Fruit fly (Drosophila melanogaster) whole organism, embryonic: ENCODE measurements around the gene Hip14.

ENCODE experiments used
- Ada2b ChIP-seq: fragments of 200-800 bp; sonication (Bioruptor generic); IDR thresholded peaks from 2 replicates; pipeline ENCODE4 v1.3.6; 2022; ENCODE audit warnings: missing biosample characterization, missing genetic modification characterization
- Bdp1 ChIP-seq: fragments of 200-800 bp; sonication (Bioruptor generic); optimal IDR thresholded peaks from 3 replicates; lab custom pipeline; 2016; ENCODE audit warnings: missing biosample characterization, missing genetic modification characterization
- CG10209 ChIP-seq: fragments of 200-800 bp; sonication (Bioruptor generic); optimal IDR thresholded peaks from 3 replicates; lab custom pipeline; 2017; ENCODE audit warnings: missing biosample characterization, mild to moderate bottlenecking, missing genetic modification characterization, missing genetic modification reagents
- CG10267 ChIP-seq: fragments of 200-800 bp; sonication (Bioruptor generic); optimal IDR thresholded peaks from 2 replicates; lab custom pipeline; 2018; ENCODE audit warnings: missing biosample characterization, mild to moderate bottlenecking, missing genetic modification characterization, moderate library complexity
- CG11093 ChIP-seq: fragments of 200-800 bp; sonication (Bioruptor generic); IDR thresholded peaks from 3 replicates; pipeline ENCODE4 v1.3.6; 2022; ENCODE audit warnings: missing biosample characterization, missing genetic modification characterization
- CG11456 ChIP-seq: fragments of 200-800 bp; sonication (Bioruptor generic); IDR thresholded peaks from 3 replicates; pipeline ENCODE4 v1.3.6; 2022; ENCODE audit warnings: missing biosample characterization, missing genetic modification characterization
- CG13287 ChIP-seq: fragments of 200-800 bp; sonication (Bioruptor generic); IDR thresholded peaks from 2 replicates; pipeline ENCODE4 v1.3.6; 2022; ENCODE audit warnings: missing biosample characterization, missing genetic modification characterization; ENCODE audit not compliant: partially characterized antibody
- CG14050 ChIP-seq: fragments of 200-800 bp; sonication (Bioruptor generic); IDR thresholded peaks from 3 replicates; pipeline ENCODE4 v1.3.6; 2022; ENCODE audit warnings: missing biosample characterization, missing genetic modification characterization
- CG15479 ChIP-seq: fragments of 200-800 bp; sonication (Bioruptor generic); optimal IDR thresholded peaks from 3 replicates; lab custom pipeline; 2019; ENCODE audit warnings: missing biosample characterization, mild to moderate bottlenecking, missing genetic modification characterization, moderate library complexity
- CG16779 ChIP-seq: fragments of 200-800 bp; sonication (Bioruptor generic); IDR thresholded peaks from 2 replicates; pipeline ENCODE4 v1.3.6; 2022; ENCODE audit warnings: missing biosample characterization, missing genetic modification characterization
- CG17328 ChIP-seq: fragments of 200-800 bp; sonication (Bioruptor generic); IDR thresholded peaks from 2 replicates; pipeline ENCODE4 v1.3.6; 2022; ENCODE audit warnings: missing biosample characterization, missing genetic modification characterization
- CG2889 ChIP-seq: fragments of 200-800 bp; sonication (Bioruptor generic); IDR thresholded peaks from 3 replicates; pipeline ENCODE4 v1.3.6; 2022; ENCODE audit warnings: missing biosample characterization, missing genetic modification characterization
- CG30020 ChIP-seq: fragments of 200-800 bp; optimal IDR thresholded peaks from 2 replicates; lab custom pipeline; 2019; ENCODE audit warnings: missing biosample characterization, mild to moderate bottlenecking, missing genetic modification characterization, moderate library complexity
- CG31224 ChIP-seq: fragments of 200-800 bp; sonication (Bioruptor generic); IDR thresholded peaks from 2 replicates; pipeline ENCODE4 v1.3.6; 2022; ENCODE audit warnings: missing biosample characterization, missing genetic modification characterization
- CG32532 ChIP-seq: fragments of 200-800 bp; sonication (Bioruptor generic); IDR thresholded peaks from 2 replicates; pipeline ENCODE4 v1.3.6; 2022; ENCODE audit warnings: missing biosample characterization, missing genetic modification characterization
- CG42726 ChIP-seq: fragments of 200-800 bp; sonication (Bioruptor generic); IDR thresholded peaks from 2 replicates; pipeline ENCODE4 v1.3.6; 2022; ENCODE audit warnings: missing biosample characterization, missing genetic modification characterization; ENCODE audit not compliant: partially characterized antibody
- CG4707 ChIP-seq: fragments of 200-800 bp; sonication (Bioruptor generic); optimal IDR thresholded peaks from 2 replicates; lab custom pipeline; 2018; ENCODE audit warnings: missing biosample characterization, mild to moderate bottlenecking, missing genetic modification characterization, moderate library complexity
- CG4820 ChIP-seq: fragments of 200-800 bp; sonication (Bioruptor generic); optimal IDR thresholded peaks from 3 replicates; lab custom pipeline; 2016; ENCODE audit warnings: missing biosample characterization, missing genetic modification characterization
- CG7963 ChIP-seq: fragments of 200-800 bp; sonication (Bioruptor generic); IDR thresholded peaks from 3 replicates; pipeline ENCODE4 v1.3.6; 2022; ENCODE audit warnings: missing biosample characterization, missing genetic modification characterization; ENCODE audit not compliant: partially characterized antibody
- CG8388 ChIP-seq: fragments of 200-800 bp; sonication (Bioruptor generic); optimal IDR thresholded peaks from 2 replicates; lab custom pipeline; 2019; ENCODE audit warnings: missing biosample characterization, mild to moderate bottlenecking, missing genetic modification characterization, moderate library complexity
- CG8765 ChIP-seq: fragments of 200-800 bp; sonication (Bioruptor generic); IDR thresholded peaks from 2 replicates; pipeline ENCODE4 v1.3.6; 2022; ENCODE audit warnings: missing biosample characterization, missing genetic modification characterization
- Dfd ChIP-seq, 2 experiments: fragments of >200 bp; optimal IDR thresholded peaks; 2 replicates each; lab custom pipeline; 2017; ENCODE audit warnings: missing biosample characterization in 2 of 2, missing genetic modification characterization in 2 of 2
- Dll ChIP-seq: fragments of 200-800 bp; sonication (Bioruptor generic); IDR thresholded peaks from 4 replicates; pipeline ENCODE4 v1.3.6; 2022; ENCODE audit warnings: missing biosample characterization, missing genetic modification characterization; ENCODE audit not compliant: partially characterized antibody
- Hr51 ChIP-seq, 2 experiments: fragments of 200-800 bp; sonication (Bioruptor generic); optimal IDR thresholded peaks; 2 replicates in 1 of 2; 3 replicates in 1 of 2; lab custom pipeline; 2016 to 2018; ENCODE audit warnings: missing biosample characterization in 2 of 2, missing genetic modification characterization in 2 of 2, mild to moderate bottlenecking in 1 of 2, moderate library complexity in 1 of 2
- Myb ChIP-seq: fragments of 200-800 bp; sonication (Bioruptor generic); optimal IDR thresholded peaks from 2 replicates; lab custom pipeline; 2016; ENCODE audit warnings: missing biosample characterization, missing genetic modification characterization
- NC2α ChIP-seq: fragments of 200-800 bp; sonication (Bioruptor generic); optimal IDR thresholded peaks from 2 replicates; lab custom pipeline; 2016; ENCODE audit warnings: missing biosample characterization, missing genetic modification characterization
- Neu2 ChIP-seq: fragments of 200-800 bp; sonication (Bioruptor generic); optimal IDR thresholded peaks from 3 replicates; lab custom pipeline; 2016; ENCODE audit warnings: missing biosample characterization, missing genetic modification characterization, borderline replicate concordance
- NfI ChIP-seq: fragments of 200-800 bp; sonication (Bioruptor generic); optimal IDR thresholded peaks from 3 replicates; lab custom pipeline; 2018; ENCODE audit warnings: missing biosample characterization, mild to moderate bottlenecking, missing genetic modification characterization, moderate library complexity
- Six4 ChIP-seq: fragments of 200-800 bp; sonication (Bioruptor generic); optimal IDR thresholded peaks from 2 replicates; lab custom pipeline; 2016; ENCODE audit warnings: missing biosample characterization, missing genetic modification characterization
- Sox102F ChIP-seq: fragments of 200-800 bp; sonication (Bioruptor generic); optimal IDR thresholded peaks from 2 replicates; lab custom pipeline; 2018; ENCODE audit warnings: missing biosample characterization, mild to moderate bottlenecking, missing genetic modification characterization, moderate library complexity
- Vsx1 ChIP-seq: fragments of 200-800 bp; sonication (Bioruptor generic); optimal IDR thresholded peaks from 2 replicates; lab custom pipeline; 2017; ENCODE audit warnings: missing biosample characterization, mild to moderate bottlenecking, missing genetic modification characterization, missing genetic modification reagents
- YL-1 ChIP-seq: fragments of 200-800 bp; sonication (Bioruptor generic); optimal IDR thresholded peaks from 3 replicates; lab custom pipeline; 2017; ENCODE audit warnings: missing biosample characterization, mild to moderate bottlenecking, missing genetic modification characterization
- ab ChIP-seq: fragments of 200-800 bp; sonication (Bioruptor generic); optimal IDR thresholded peaks from 2 replicates; lab custom pipeline; 2016; ENCODE audit warnings: missing biosample characterization, missing genetic modification characterization
- aop ChIP-seq: fragments of 200-800 bp; sonication (Bioruptor generic); IDR thresholded peaks from 2 replicates; pipeline ENCODE4 v1.3.6; 2022; ENCODE audit warnings: missing biosample characterization, missing genetic modification characterization
- cg ChIP-seq: fragments of 200-800 bp; sonication (Bioruptor generic); optimal IDR thresholded peaks from 3 replicates; lab custom pipeline; 2019; ENCODE audit warnings: missing biosample characterization, mild to moderate bottlenecking, missing genetic modification characterization, moderate library complexity
- fd64A ChIP-seq: fragments of 200-800 bp; sonication (Bioruptor generic); optimal IDR thresholded peaks from 3 replicates; lab custom pipeline; 2018; ENCODE audit warnings: missing biosample characterization, mild to moderate bottlenecking, missing genetic modification characterization
- fd96Cb ChIP-seq: fragments of 200-800 bp; sonication (Bioruptor generic); optimal IDR thresholded peaks from 2 replicates; lab custom pipeline; 2018; ENCODE audit warnings: missing biosample characterization, mild to moderate bottlenecking, missing genetic modification characterization, moderate library complexity
- hkb ChIP-seq, 2 experiments: fragments of 200-800 bp in 1 of 2; fragments of >200 bp in 1 of 2; sonication (Bioruptor generic) in 1 of 2; IDR thresholded peaks in 1 of 2; optimal IDR thresholded peaks in 1 of 2; 2 replicates each; pipeline versions ENCODE4 v1.3.6 to Lab custom; 2017 to 2022; ENCODE audit warnings: missing biosample characterization in 1 of 2, missing genetic modification characterization in 1 of 2
- ind ChIP-seq: fragments of 200-800 bp; sonication (Bioruptor generic); optimal IDR thresholded peaks from 3 replicates; lab custom pipeline; 2016; ENCODE audit warnings: missing biosample characterization, missing genetic modification characterization
- mam ChIP-seq: fragments of 200-800 bp; sonication (Bioruptor generic); optimal IDR thresholded peaks from 3 replicates; lab custom pipeline; 2016; ENCODE audit warnings: missing biosample characterization, missing genetic modification characterization
- nerfin-2 ChIP-seq: fragments of 200-800 bp; sonication (Bioruptor generic); IDR thresholded peaks from 2 replicates; pipeline ENCODE4 v1.3.6; 2022; ENCODE audit warnings: missing biosample characterization, missing genetic modification characterization; ENCODE audit not compliant: partially characterized antibody
- org-1 ChIP-seq: fragments of 200-800 bp; sonication (Bioruptor generic); optimal IDR thresholded peaks from 2 replicates; lab custom pipeline; 2017; ENCODE audit warnings: missing biosample characterization, missing genetic modification characterization
- pita ChIP-seq: fragments of 200-800 bp; sonication (Bioruptor generic); optimal IDR thresholded peaks from 2 replicates; lab custom pipeline; 2017; ENCODE audit warnings: missing biosample characterization, mild to moderate bottlenecking, missing genetic modification characterization
- sna ChIP-seq: fragments of 200-800 bp; sonication (Bioruptor generic); IDR thresholded peaks from 2 replicates; pipeline ENCODE4 v1.3.6; 2022; ENCODE audit warnings: missing biosample characterization, missing genetic modification characterization; ENCODE audit not compliant: partially characterized antibody
- tap ChIP-seq: fragments of 200-800 bp; optimal IDR thresholded peaks from 3 replicates; lab custom pipeline; 2019; ENCODE audit warnings: missing biosample characterization, mild to moderate bottlenecking, missing genetic modification characterization, moderate library complexity
- trem ChIP-seq: fragments of 200-800 bp; optimal IDR thresholded peaks from 3 replicates; lab custom pipeline; 2019; ENCODE audit warnings: missing biosample characterization, mild to moderate bottlenecking, missing genetic modification characterization, moderate library complexity
- twi ChIP-seq: fragments of 200-800 bp; optimal IDR thresholded peaks from 2 replicates; lab custom pipeline; 2019; ENCODE audit warnings: missing biosample characterization, mild to moderate bottlenecking, missing genetic modification characterization, moderate library complexity
- usp ChIP-seq: fragments of >200 bp; optimal IDR thresholded peaks from 2 replicates; lab custom pipeline; 2017; ENCODE audit warnings: missing biosample characterization, missing genetic modification characterization
- zf30C ChIP-seq: fragments of 200-800 bp; sonication (Bioruptor generic); optimal IDR thresholded peaks from 3 replicates; lab custom pipeline; 2018; ENCODE audit warnings: missing biosample characterization, mild to moderate bottlenecking, missing genetic modification characterization
- zfh2 ChIP-seq: fragments of 200-800 bp; sonication (Bioruptor generic); optimal IDR thresholded peaks from 2 replicates; lab custom pipeline; 2016; ENCODE audit warnings: missing biosample characterization, missing genetic modification characterization

Gene Hip14

DNA sequence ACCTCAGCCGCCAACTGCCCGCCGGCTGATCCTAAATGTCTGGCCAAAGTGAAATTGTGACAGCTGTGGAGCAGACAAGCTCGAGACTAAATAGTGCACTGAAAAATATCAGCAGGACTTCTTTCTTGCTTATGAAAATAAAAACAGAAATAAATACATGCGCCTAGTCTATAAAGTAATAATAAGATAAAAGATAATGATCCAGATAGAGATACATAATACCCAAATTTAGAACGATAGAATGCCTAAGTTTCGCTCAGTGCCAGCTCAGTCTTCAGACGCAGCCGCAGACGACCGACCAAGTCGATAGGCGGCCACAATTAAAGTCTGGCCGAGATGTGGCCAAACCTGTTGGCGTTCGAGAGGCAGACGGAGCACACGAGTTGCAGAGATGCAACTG, 47.2 kb upstream of the Hip14 start (continued):
- TF ChIP-seq zfh2 (no peak), cg (GFP tag; lab: Kevin White, UChicago) (no peak), fd96Cb (peak; percentile 73), Neu2 (no peak), NfI (GFP tag; lab: Kevin White, UChicago) (peak; percentile 45), Bdp1 (GFP tag; lab: Kevin White, UChicago) (no peak), org-1 (GFP tag; lab: Kevin White, UChicago) (peak; percentile 37), Ada2b (GFP tag; lab: Robert Waterston, UW) (peak; percentile 56), CG8765 (GFP tag; lab: Robert Waterston, UW) (no peak), Vsx1 (no peak), CG16779 (GFP tag; lab: Robert Waterston, UW) (no peak), Six4 (GFP tag; lab: Kevin White, UChicago) (peak; percentile 63), pita (GFP tag; lab: Kevin White, UChicago) (no peak), tap (tag; lab: Kevin White, UChicago) (peak; percentile 82), Myb (GFP tag; lab: Kevin White, UChicago) (no peak), CG15479 (GFP tag; lab: Kevin White, UChicago) (no peak), Sox102F (GFP tag; lab: Kevin White, UChicago) (peak; percentile 91), CG32532 (GFP tag; lab: Robert Waterston, UW) (peak; percentile 24; the same call in 1 of the 2 replicates), CG42726 (GFP tag; lab: Robert Waterston, UW) (no peak), CG8388 (GFP tag; lab: Kevin White, UChicago) (peak; percentile 62), fd64A (GFP tag; lab: Kevin White, UChicago) (no peak), YL-1 (GFP tag; lab: Kevin White, UChicago) (no peak), CG31224 (no peak; the same call in 1 of the 2 replicates), CG2889 (GFP tag; lab: Robert Waterston, UW) (0 out of 3 replicates have a peak, but pooled peaks have one; percentile 41), hkb (optimal IDR thresholded peaks at IDR 0.05; lab: Kevin White, UChicago) (no peak), hkb (GFP tag; IDR thresholded peaks at IDR 0.05; lab: Robert Waterston, UW) (no peak; the same call in 1 of the 2 replicates), CG4707 (GFP tag; lab: Kevin White, UChicago) (peak; percentile 44), nerfin-2 (GFP tag; lab: Robert Waterston, UW) (no peak), trem (tag; lab: Kevin White, UChicago) (no peak), twi (tag; lab: Kevin White, UChicago) (no peak), aop (GFP tag; lab: Robert Waterston, UW) (no peak), CG7963 (GFP tag; lab: Robert Waterston, UW) (no peak), mam (GFP tag; lab: Kevin White, UChicago) (peak; percentile 14), sna (GFP tag; lab: Robert Waterston, UW) (no peak), zf30C (no peak), Dll (GFP tag; lab: Robert Waterston, UW) (no peak), CG10209 (GFP tag; lab: Kevin White, UChicago) (peak; percentile 47), CG30020 (no peak), Dfd (GFP tag; optimal IDR thresholded peaks at IDR 0.05; lab: Kevin White, UChicago) (no peak), ab (GFP tag; lab: Kevin White, UChicago) (no peak), NC2α (GFP tag; lab: Kevin White, UChicago) (no peak), CG11093 (GFP tag; lab: Robert Waterston, UW) (peak; percentile 55; the same call in 2 of the 3 replicates), CG10267 (tag; lab: Kevin White, UChicago) (peak; percentile 48), CG11456 (GFP tag; lab: Robert Waterston, UW) (0 out of 3 replicates have a peak, but pooled peaks have one; percentile 40), usp (GFP tag; lab: Kevin White, UChicago) (no peak), Hr51 (GFP tag; optimal IDR thresholded peaks at IDR 0.05; lab: Kevin White, UChicago) (peak in 1 of 2 experiments; percentile 70), CG13287 (GFP tag; lab: Robert Waterston, UW) (no peak), CG4820 (GFP tag; lab: Kevin White, UChicago) (peak; percentile 58), CG14050 (GFP tag; lab: Robert Waterston, UW) (no peak), CG17328 (GFP tag; lab: Robert Waterston, UW) (peak; percentile 80), ind (GFP tag; lab: Kevin White, UChicago) (peak; percentile 52)
